Worm (Caenorhabditis elegans) whole organism, L1 larva: ENCODE measurements around the gene R09E10.1.

ENCODE experiments used
- C16A3.4 ChIP-seq: fragments of 150-350 bp; optimal IDR thresholded peaks from 2 replicates; lab custom pipeline; 2014; ENCODE audit warnings: missing biosample characterization, missing genetic modification characterization
- Y116A8C.19 ChIP-seq: sonication (generic microtip); optimal IDR thresholded peaks from 2 replicates; lab custom pipeline; 2016; ENCODE audit warnings: missing compliant biosample characterization, missing genetic modification characterization, borderline replicate concordance
- aly-2 ChIP-seq: fragments of 150-350 bp; optimal IDR thresholded peaks from 2 replicates; lab custom pipeline; 2014; ENCODE audit warnings: missing biosample characterization, missing genetic modification characterization
- ama-1 ChIP-seq: fragments of 150-350 bp; optimal IDR thresholded peaks from 2 replicates; lab custom pipeline; 2014
- blmp-1 ChIP-seq: fragments of 150-350 bp; optimal IDR thresholded peaks from 2 replicates; lab custom pipeline; 2014; ENCODE audit warnings: missing biosample characterization, missing genetic modification characterization
- ceh-82 ChIP-seq, 3 experiments: fragments of 150-350 bp in 1 of 3; sonication (generic microtip) in 2 of 3; optimal IDR thresholded peaks; 2 replicates each; lab custom pipeline; 2014 to 2017; ENCODE audit warnings: missing biosample characterization in 3 of 3, missing genetic modification characterization in 3 of 3
- ceh-90 ChIP-seq: sonication (generic microtip); optimal IDR thresholded peaks from 2 replicates; lab custom pipeline; 2016; ENCODE audit warnings: missing genetic modification characterization, missing compliant biosample characterization
- ces-1 ChIP-seq: fragments of 150-350 bp; optimal IDR thresholded peaks from 2 replicates; lab custom pipeline; 2014; ENCODE audit warnings: missing biosample characterization, missing genetic modification reagents, missing genetic modification characterization
- dpl-1 ChIP-seq, 3 experiments: fragments of 150-350 bp in 2 of 3; sonication (generic microtip) in 1 of 3; optimal IDR thresholded peaks; 2 replicates each; lab custom pipeline; 2014 to 2017; ENCODE audit warnings: missing biosample characterization in 3 of 3, missing genetic modification characterization in 3 of 3, missing genetic modification reagents in 3 of 3
- dsc-1 ChIP-seq: sonication (generic microtip); optimal IDR thresholded peaks from 2 replicates; lab custom pipeline; 2016; ENCODE audit warnings: mild to moderate bottlenecking, missing genetic modification characterization, missing compliant biosample characterization
- efl-1 ChIP-seq, 4 experiments: fragments of 150-350 bp; optimal IDR thresholded peaks in 3 of 4; peaks in 1 of 4; 1 replicate in 1 of 4; 2 replicates in 3 of 4; lab custom pipeline; 2014; ENCODE audit warnings: missing biosample characterization in 2 of 4, missing genetic modification characterization in 2 of 4, missing genetic modification reagents in 2 of 4
- efl-3 ChIP-seq: fragments of 200-800 bp; sonication (Bioruptor generic); optimal IDR thresholded peaks from 2 replicates; lab custom pipeline; 2018; ENCODE audit warnings: mild to moderate bottlenecking, missing genetic modification characterization, missing compliant biosample characterization
- egl-13 ChIP-seq: sonication (generic microtip); optimal IDR thresholded peaks from 2 replicates; lab custom pipeline; 2016; ENCODE audit warnings: missing genotype, missing genetic modification reagents, missing genetic modification characterization, missing compliant biosample characterization
- egl-27 ChIP-seq, 2 experiments: fragments of 150-350 bp in 1 of 2; sonication (generic microtip); optimal IDR thresholded peaks; 3 replicates each; lab custom pipeline; 2017 to 2018; ENCODE audit warnings: missing biosample characterization in 2 of 2, missing genetic modification characterization in 2 of 2, missing genetic modification reagents in 2 of 2
- elt-2 ChIP-seq: sonication (generic microtip); optimal IDR thresholded peaks from 2 replicates; lab custom pipeline; 2016; ENCODE audit warnings: missing genetic modification characterization, mild to moderate bottlenecking, inconsistent platforms, missing compliant biosample characterization, missing genetic modification reagents
- elt-3 ChIP-seq, 6 experiments: fragments of 150-350 bp in 1 of 6; sonication (generic microtip); optimal IDR thresholded peaks; 2 replicates each; lab custom pipeline; 2017 to 2018; ENCODE audit warnings: missing biosample characterization in 6 of 6, missing genetic modification characterization in 6 of 6, inconsistent platforms in 1 of 6
- ets-5 ChIP-seq: fragments of 200-800 bp; sonication (Bioruptor generic); IDR thresholded peaks from 2 replicates; pipeline ENCODE4 v1.3.6; 2022; ENCODE audit warnings: missing genetic modification characterization, missing compliant biosample characterization
- fkh-8 ChIP-seq: sonication (generic microtip); optimal IDR thresholded peaks from 2 replicates; lab custom pipeline; 2016; ENCODE audit warnings: mild to moderate bottlenecking, missing genetic modification characterization, missing compliant biosample characterization
- fos-1 ChIP-seq: fragments of 150-350 bp; optimal IDR thresholded peaks from 2 replicates; lab custom pipeline; 2014; ENCODE audit warnings: missing biosample characterization, missing genetic modification characterization
- grh-1 ChIP-seq: fragments of 200-800 bp; sonication (Bioruptor generic); IDR thresholded peaks from 2 replicates; pipeline ENCODE4 v1.3.6; 2022; ENCODE audit warnings: missing genetic modification reagents, missing genetic modification characterization, missing compliant biosample characterization
- hlh-17 ChIP-seq: fragments of 200-800 bp; sonication (Bioruptor generic); optimal IDR thresholded peaks from 2 replicates; lab custom pipeline; 2018; ENCODE audit warnings: missing genetic modification characterization, mild to moderate bottlenecking, missing compliant biosample characterization, moderate library complexity, borderline replicate concordance
- hpl-2 ChIP-seq: fragments of 150-350 bp; optimal IDR thresholded peaks from 2 replicates; lab custom pipeline; 2014; ENCODE audit warnings: missing biosample characterization, missing genetic modification reagents, missing genetic modification characterization
- irx-1 ChIP-seq: sonication (generic microtip); optimal IDR thresholded peaks from 2 replicates; lab custom pipeline; 2016; ENCODE audit warnings: missing genetic modification characterization, missing compliant biosample characterization
- isw-1 ChIP-seq: fragments of 200-800 bp; sonication (Bioruptor generic); IDR thresholded peaks from 2 replicates; pipeline ENCODE4 v1.3.6; 2022; ENCODE audit warnings: missing genetic modification characterization, missing compliant biosample characterization
- jun-1 ChIP-seq: fragments of 150-350 bp; optimal IDR thresholded peaks from 2 replicates; lab custom pipeline; 2014; ENCODE audit warnings: missing biosample characterization, missing genetic modification reagents, missing genetic modification characterization
- lin-14 ChIP-seq: fragments of 200-800 bp; sonication (Bioruptor generic); optimal IDR thresholded peaks from 2 replicates; lab custom pipeline; 2018; ENCODE audit warnings: mild to moderate bottlenecking, missing genetic modification characterization, moderate library complexity, missing compliant biosample characterization
- lin-15B ChIP-seq: fragments of 150-350 bp; sonication (generic microtip); optimal IDR thresholded peaks from 3 replicates; lab custom pipeline; 2014; ENCODE audit warnings: missing biosample characterization, missing genetic modification characterization
- lin-39 ChIP-seq: fragments of 150-350 bp; optimal IDR thresholded peaks from 2 replicates; lab custom pipeline; 2014; ENCODE audit warnings: missing biosample characterization, missing genetic modification reagents, missing genetic modification characterization
- lir-3 ChIP-seq: sonication (generic microtip); optimal IDR thresholded peaks from 2 replicates; lab custom pipeline; 2016; ENCODE audit warnings: mild to moderate bottlenecking, missing genetic modification characterization, moderate library complexity, missing compliant biosample characterization; ENCODE audit not compliant: poor library complexity
- mab-9 ChIP-seq: fragments of 200-800 bp; sonication (Bioruptor generic); IDR thresholded peaks from 2 replicates; pipeline ENCODE4 v1.3.6; 2022; ENCODE audit warnings: missing genetic modification reagents, missing genetic modification characterization, missing compliant biosample characterization
- nhr-11 ChIP-seq: fragments of 150-350 bp; optimal IDR thresholded peaks from 2 replicates; lab custom pipeline; 2014; ENCODE audit warnings: missing biosample characterization, missing genetic modification characterization
- nhr-19 ChIP-seq: fragments of 200-800 bp; sonication (Bioruptor generic); conservative IDR thresholded peaks from 2 replicates; pipeline ENCODE4 v1.3.6; 2022; ENCODE audit warnings: missing genetic modification characterization, missing compliant biosample characterization
- nhr-20 ChIP-seq: sonication (generic microtip); optimal IDR thresholded peaks from 2 replicates; lab custom pipeline; 2016; ENCODE audit warnings: mild to moderate bottlenecking, missing genetic modification characterization, missing compliant biosample characterization
- nhr-71 ChIP-seq: sonication (generic microtip); optimal IDR thresholded peaks from 2 replicates; lab custom pipeline; 2016; ENCODE audit warnings: mild to moderate bottlenecking, missing genetic modification characterization, moderate library complexity, missing compliant biosample characterization
- nhr-84 ChIP-seq: sonication (generic microtip); optimal IDR thresholded peaks from 2 replicates; lab custom pipeline; 2017; ENCODE audit warnings: missing biosample characterization, missing genetic modification characterization
- nhr-85 ChIP-seq: sonication (generic microtip); peaks from one replicate; lab custom pipeline; 2016; ENCODE audit warnings: missing genetic modification characterization, inconsistent platforms, missing compliant biosample characterization
- pag-3 ChIP-seq: sonication (generic microtip); optimal IDR thresholded peaks from 2 replicates; lab custom pipeline; 2017; ENCODE audit warnings: missing genetic modification characterization, mild to moderate bottlenecking, missing compliant biosample characterization, antibody characterized with exemption, borderline replicate concordance; ENCODE audit not compliant: insufficient read depth
- pqm-1 ChIP-seq: sonication (generic microtip); optimal IDR thresholded peaks from 3 replicates; lab custom pipeline; 2017; ENCODE audit warnings: missing biosample characterization, missing genetic modification characterization
- rnt-1 ChIP-seq: sonication (generic microtip); optimal IDR thresholded peaks from 2 replicates; lab custom pipeline; 2016; ENCODE audit warnings: mild to moderate bottlenecking, missing genetic modification characterization, moderate library complexity, missing compliant biosample characterization
- snu-23 ChIP-seq: sonication (generic microtip); optimal IDR thresholded peaks from 2 replicates; lab custom pipeline; 2016; ENCODE audit warnings: missing genetic modification characterization, missing compliant biosample characterization
- sox-4 ChIP-seq: sonication (generic microtip); optimal IDR thresholded peaks from 2 replicates; lab custom pipeline; 2016; ENCODE audit warnings: missing genetic modification characterization, missing compliant biosample characterization
- sptf-1 ChIP-seq: fragments of 150-350 bp; optimal IDR thresholded peaks from 2 replicates; lab custom pipeline; 2014; ENCODE audit warnings: missing biosample characterization, missing genetic modification characterization
- swsn-7 ChIP-seq: sonication (generic microtip); optimal IDR thresholded peaks from 2 replicates; lab custom pipeline; 2016; ENCODE audit warnings: missing genetic modification characterization, missing compliant biosample characterization
- tbx-2 ChIP-seq: sonication (generic microtip); optimal IDR thresholded peaks from 2 replicates; lab custom pipeline; 2016; ENCODE audit warnings: missing genetic modification characterization, missing compliant biosample characterization
- unc-62 ChIP-seq: fragments of 150-350 bp; optimal IDR thresholded peaks from 2 replicates; lab custom pipeline; 2014; ENCODE audit warnings: missing biosample characterization, missing genetic modification reagents, missing genetic modification characterization
- unc-86 ChIP-seq: sonication (generic microtip); optimal IDR thresholded peaks from 2 replicates; lab custom pipeline; 2016; ENCODE audit warnings: missing genetic modification characterization, missing compliant biosample characterization
- xbp-1 ChIP-seq: sonication (generic microtip); optimal IDR thresholded peaks from 2 replicates; lab custom pipeline; 2016; ENCODE audit warnings: missing genetic modification characterization, missing compliant biosample characterization
- zag-1 ChIP-seq: fragments of 150-350 bp; optimal IDR thresholded peaks from 2 replicates; lab custom pipeline; 2014; ENCODE audit warnings: missing biosample characterization, missing genetic modification characterization
- zip-4 ChIP-seq: fragments of 200-800 bp; sonication (Bioruptor generic); optimal IDR thresholded peaks from 2 replicates; lab custom pipeline; 2018; ENCODE audit warnings: mild to moderate bottlenecking, missing genetic modification characterization, moderate library complexity, missing compliant biosample characterization
- ztf-11 ChIP-seq, 2 experiments: sonication (generic microtip); optimal IDR thresholded peaks; 2 replicates each; lab custom pipeline; 2016 to 2017; ENCODE audit warnings: missing genetic modification characterization in 2 of 2, missing biosample characterization in 1 of 2, missing compliant biosample characterization in 1 of 2
- ztf-4 ChIP-seq: fragments of 150-350 bp; optimal IDR thresholded peaks from 2 replicates; lab custom pipeline; 2014; ENCODE audit warnings: missing biosample characterization, missing genetic modification characterization

Gene R09E10.1

DNA sequence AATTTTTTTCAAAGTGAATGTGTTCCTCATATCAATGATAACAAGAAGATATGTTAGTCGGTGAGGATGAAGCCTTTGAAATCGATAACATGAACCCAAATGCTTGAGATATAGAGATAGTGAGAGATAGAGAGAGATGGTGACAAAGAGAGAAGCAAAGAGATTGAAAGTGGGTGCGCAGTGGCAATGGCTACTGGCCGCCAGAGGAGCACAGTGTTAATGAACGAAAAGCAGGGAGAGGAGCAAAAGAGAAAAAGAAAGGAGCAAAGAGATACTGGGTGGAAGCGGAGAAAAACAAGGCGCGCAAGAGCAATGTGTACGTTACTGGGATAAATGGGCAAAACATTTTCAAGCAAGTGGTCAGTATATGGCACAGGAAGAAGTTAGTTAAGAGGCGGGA lies 22.1 kb upstream of the R09E10.1 start (continued):
- TF ChIP-seq zag-1 (tag; lab: Kevin White, UChicago) (no peak), nhr-71 (peak; percentile 56), grh-1 (GFP tag; lab: Robert Waterston, UW) (no peak), hpl-2 (GFP tag; lab: Kevin White, UChicago) (no peak), lin-15B (tag; lab: Kevin White, UChicago) (no peak), lin-14 (GFP tag; lab: Kevin White, UChicago) (peak; percentile 80), nhr-84 (tag; lab: Kevin White, UChicago) (no peak), ama-1 (no peak), aly-2 (tag; lab: Kevin White, UChicago) (no peak), zip-4 (GFP tag; lab: Kevin White, UChicago) (no peak), pqm-1 (tag; lab: Kevin White, UChicago) (no peak), nhr-85 (tag; lab: Kevin White, UChicago) (no peak), efl-3 (GFP tag; lab: Kevin White, UChicago) (no peak), ceh-82 (tag; optimal IDR thresholded peaks at IDR 0.05; lab: Kevin White, UChicago) (peak in 2 of 3 experiments; percentile 14 to 63), irx-1 (no peak), dpl-1 (GFP tag; optimal IDR thresholded peaks at IDR 0.05; lab: Kevin White, UChicago) (no peak), jun-1 (no peak), ztf-4 (tag; lab: Kevin White, UChicago) (no peak), hlh-17 (no peak), Y116A8C.19 (tag; lab: Kevin White, UChicago) (no peak), pag-3 (no peak), tbx-2 (tag; lab: Kevin White, UChicago) (peak; percentile 55), ets-5 (GFP tag; lab: Robert Waterston, UW) (no peak), sox-4 (tag; lab: Kevin White, UChicago) (no peak), lir-3 (tag; lab: Kevin White, UChicago) (no peak), isw-1 (no peak), elt-3 (tag; optimal IDR thresholded peaks at IDR 0.05; lab: Kevin White, UChicago) (no peak), sptf-1 (tag; lab: Kevin White, UChicago) (no peak), nhr-20 (tag; lab: Kevin White, UChicago) (no peak), lin-39 (tag; lab: Kevin White, UChicago) (no peak), unc-86 (tag; lab: Kevin White, UChicago) (no peak)

DNA sequence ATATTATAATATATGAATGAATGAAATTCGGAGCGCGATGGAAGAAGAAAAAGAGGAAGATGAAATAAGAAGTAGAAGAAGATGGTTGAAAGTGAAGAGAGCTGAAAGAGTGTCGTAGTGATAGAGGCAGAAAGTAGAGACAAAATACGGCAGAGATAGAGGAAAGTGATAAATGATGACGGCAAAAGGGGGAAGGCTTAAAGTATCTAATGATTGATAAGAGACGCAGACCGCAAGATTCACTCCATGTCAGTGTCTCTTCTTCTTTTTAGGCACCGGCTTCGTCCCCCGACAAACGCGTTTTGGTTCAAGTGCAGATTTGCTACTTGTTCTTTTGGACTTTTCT lies 19.8 kb upstream of the R09E10.1 start:
- TF ChIP-seq blmp-1 (tag; lab: Kevin White, UChicago) (peak; percentile 98), egl-13 (tag; lab: Kevin White, UChicago) (peak; percentile 75), nhr-20 (tag; lab: Kevin White, UChicago) (peak; percentile 71), nhr-19 (GFP tag; lab: Robert Waterston, UW) (peak; percentile 47), hlh-17 (no peak), lin-39 (tag; lab: Kevin White, UChicago) (peak; percentile 67), sox-4 (tag; lab: Kevin White, UChicago) (peak; percentile 32), dpl-1 (GFP tag; optimal IDR thresholded peaks at IDR 0.05; lab: Kevin White, UChicago) (peak in 1 of 3 experiments; percentile 5), ztf-11 (tag; optimal IDR thresholded peaks at IDR 0.05; lab: Kevin White, UChicago) (no peak), C16A3.4 (tag; lab: Kevin White, UChicago) (peak; percentile 46), ces-1 (GFP tag; lab: Kevin White, UChicago) (no peak), egl-27 (tag; optimal IDR thresholded peaks at IDR 0.05; lab: Kevin White, UChicago) (peak in 1 of 2 experiments; percentile 45), elt-2 (tag; lab: Kevin White, UChicago) (peak; percentile 91), xbp-1 (tag; lab: Kevin White, UChicago) (peak; percentile 13), fos-1 (peak; percentile 63), nhr-11 (tag; lab: Kevin White, UChicago) (peak; percentile 41), jun-1 (peak; percentile 87), efl-1 (optimal IDR thresholded peaks at IDR 0.05; lab: Kevin White, UChicago) (peak; percentile 28 to 33), efl-1 (GFP tag; optimal IDR thresholded peaks at IDR 0.05 in 1 of 2; lab: Kevin White, UChicago) (peak in 1 of 2 experiments; percentile 93), fkh-8 (peak; percentile 88), ceh-90 (no peak), grh-1 (GFP tag; lab: Robert Waterston, UW) (peak; percentile 31), rnt-1 (tag; lab: Kevin White, UChicago) (peak; percentile 71), mab-9 (GFP tag; lab: Robert Waterston, UW) (0 out of 2 replicates have a peak, but pooled peaks have one; percentile 10), dsc-1 (peak; percentile 64), tbx-2 (tag; lab: Kevin White, UChicago) (peak; percentile 9), swsn-7 (tag; lab: Kevin White, UChicago) (peak; percentile 64), snu-23 (GFP tag; lab: Kevin White, UChicago) (peak; percentile 47), unc-62 (GFP tag; lab: Kevin White, UChicago) (no peak)
